Worm (Caenorhabditis elegans): Measurements from ENCODE around the gene sri-4.

The sri-4 gene

DNA sequence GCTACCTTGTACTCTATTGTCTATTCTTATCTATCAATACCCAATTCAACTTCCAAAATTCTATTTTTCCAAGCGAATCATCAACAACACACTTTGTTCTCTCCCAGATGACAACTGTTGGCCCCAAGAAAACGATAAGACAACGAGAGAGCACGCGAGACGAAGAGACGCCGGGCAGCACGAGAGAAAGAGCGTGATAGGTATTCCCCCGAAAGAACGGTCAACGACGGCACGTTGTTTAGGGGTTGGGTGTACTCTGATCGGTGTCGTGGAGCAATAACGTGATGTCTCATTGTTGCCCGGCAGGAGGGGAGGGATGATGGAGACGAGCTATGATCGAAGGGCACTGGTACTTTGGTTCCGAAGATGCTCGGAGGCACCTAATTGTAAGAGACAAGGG, 16.8 kb upstream of the sri-4 start (continued):
- TF ChIP-seq ceh-20 (GFP tag; IDR thresholded peaks at IDR 0.05), result peak; percentile 90

DNA sequence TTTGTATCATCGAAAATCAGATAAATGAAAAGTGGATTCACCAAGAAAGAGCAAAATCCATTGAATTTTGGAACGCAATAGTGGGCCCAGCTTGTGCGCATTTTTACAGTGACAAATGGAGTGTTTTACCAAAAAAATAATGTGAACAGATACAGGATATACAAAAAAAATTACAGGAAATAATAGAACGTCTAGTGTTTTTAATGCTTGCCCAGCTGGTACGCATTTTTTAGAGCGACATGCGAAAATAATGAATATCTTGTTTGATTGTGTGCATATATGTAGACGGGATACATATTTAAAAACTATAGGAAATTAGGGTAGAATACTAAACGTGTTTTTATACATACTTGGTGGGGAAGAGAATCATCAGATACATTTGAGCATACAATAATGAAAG, 12.0 kb upstream of the sri-4 start, which contains the start of gene srj-25:
TSS of gene srj-25 (minus strand) at position 101 of the 400 bp plus-strand sequence.
- TF ChIP-seq mxl-2 (GFP tag; conservative IDR thresholded peaks at IDR 0.05), result no peak
- TF ChIP-seq nhr-11 (tag; optimal IDR thresholded peaks at IDR 0.05), result no peak
- no peak for TF ChIP-seq fkh-10 (GFP tag; optimal IDR thresholded peaks at IDR 0.05)
- TF ChIP-seq daf-12 (tag; optimal IDR thresholded peaks at IDR 0.05), result no peak
- TF ChIP-seq hif-1 (tag; optimal IDR thresholded peaks at IDR 0.05), result no peak
- TF ChIP-seq lin-39 (tag; optimal IDR thresholded peaks at IDR 0.05), result no peak
- no peak for TF ChIP-seq duxl-1 (tag; optimal IDR thresholded peaks at IDR 0.05; ENCODE audit: poor library complexity)
- no peak for TF ChIP-seq skn-1 (tag; optimal IDR thresholded peaks at IDR 0.05)
- TF ChIP-seq lin-13 (GFP tag; optimal IDR thresholded peaks at IDR 0.05), result no peak
- TF ChIP-seq tag-97 (GFP tag; IDR thresholded peaks at IDR 0.05), result no peak

DNA sequence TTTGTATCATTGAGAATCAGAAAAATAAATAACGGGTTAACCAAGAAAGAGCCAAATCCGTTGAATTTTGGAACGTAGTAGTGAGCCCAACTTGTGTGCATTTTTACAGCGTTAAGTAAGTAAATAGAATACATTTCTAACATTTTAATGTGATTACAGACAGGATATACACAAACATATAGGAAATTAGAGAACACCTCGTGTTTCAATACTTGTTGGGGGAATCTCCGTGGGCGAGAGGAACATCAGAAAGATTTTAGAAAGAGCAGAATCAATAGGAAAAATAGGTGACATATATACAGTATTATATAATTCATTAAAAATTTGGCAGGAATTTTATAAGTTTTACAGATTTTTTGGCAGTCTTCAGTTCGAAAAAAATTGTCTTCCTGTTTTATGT, 9.4 kb upstream of the sri-4 start, which contains the start of gene srj-24:
TSS of gene srj-24 (minus strand) at position 101 of the 400 bp plus-strand sequence.
- TF ChIP-seq ceh-44 (GFP tag; IDR thresholded peaks at IDR 0.05) (no peak), nhr-11 (tag; optimal IDR thresholded peaks at IDR 0.05) (no peak), zip-2 (tag; optimal IDR thresholded peaks at IDR 0.05) (no peak), F37D6.2 (tag; optimal IDR thresholded peaks at IDR 0.05) (no peak), dve-1 (tag; optimal IDR thresholded peaks at IDR 0.05; ENCODE audit: insufficient read depth) (no peak), unc-130 (GFP tag; optimal IDR thresholded peaks at IDR 0.05) (no peak), daf-12 (tag; optimal IDR thresholded peaks at IDR 0.05) (no peak)

DNA sequence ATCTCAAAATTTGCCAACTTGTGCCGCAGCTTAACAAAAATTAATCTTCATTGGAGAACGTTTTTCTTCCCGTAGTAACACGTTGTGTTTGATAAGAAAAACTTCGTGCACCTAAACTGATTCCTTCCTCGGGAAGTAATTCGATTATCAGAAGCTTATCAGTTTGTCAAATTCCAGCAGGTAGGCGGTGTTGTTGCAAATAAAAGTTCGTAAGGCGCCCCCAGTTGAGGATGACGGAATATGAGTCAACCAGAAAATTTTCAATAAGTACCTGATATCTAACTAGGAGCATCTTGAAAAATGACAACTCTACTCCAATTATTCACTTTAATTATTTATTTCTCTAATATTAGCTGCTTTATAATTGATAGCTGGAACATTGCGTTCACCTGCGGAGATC, 6.3 kb upstream of the sri-4 start, which contains the start of gene C05E4.7:
TSS of gene C05E4.7 (plus strand) at position 301 of the 400 bp plus-strand sequence.
- TF ChIP-seq unc-39 (tag; optimal IDR thresholded peaks at IDR 0.05), result no peak
- TF ChIP-seq D1046.2 (GFP tag; IDR thresholded peaks at IDR 0.05), result no peak
- TF ChIP-seq lin-1 (GFP tag; IDR thresholded peaks at IDR 0.05), result no peak
- TF ChIP-seq lin-15B (tag; optimal IDR thresholded peaks at IDR 0.05), result no peak
- TF ChIP-seq Y105C5A.15 (GFP tag; IDR thresholded peaks at IDR 0.05), result no peak
- no peak for TF ChIP-seq ceh-62 (tag; optimal IDR thresholded peaks at IDR 0.05)
- no peak for TF ChIP-seq ceh-32 (tag; optimal IDR thresholded peaks at IDR 0.05; ENCODE audit: poor library complexity)
- no peak for TF ChIP-seq nhr-48 (tag; optimal IDR thresholded peaks at IDR 0.05)
- TF ChIP-seq nhr-28 (tag; optimal IDR thresholded peaks at IDR 0.05), result no peak
- TF ChIP-seq fkh-10 (GFP tag; optimal IDR thresholded peaks at IDR 0.05), result no peak
- no peak for TF ChIP-seq daf-12 (tag; optimal IDR thresholded peaks at IDR 0.05)
- no peak for TF ChIP-seq Y75B8A.6 (GFP tag; IDR thresholded peaks at IDR 0.05)
- TF ChIP-seq T26A8.4 (GFP tag; IDR thresholded peaks at IDR 0.05), result no peak
- no peak for TF ChIP-seq nhr-6 (tag; optimal IDR thresholded peaks at IDR 0.05)
- no peak for TF ChIP-seq aly-2 (tag; optimal IDR thresholded peaks at IDR 0.05)
- no peak for TF ChIP-seq hif-1 (tag; optimal IDR thresholded peaks at IDR 0.05)
- no peak for TF ChIP-seq pha-4 (GFP tag; IDR thresholded peaks at IDR 0.05)
- TF ChIP-seq pha-4 (tag; optimal IDR thresholded peaks at IDR 0.05), result no peak
- no peak for TF ChIP-seq fos-1 (tag; optimal IDR thresholded peaks at IDR 0.05)

DNA sequence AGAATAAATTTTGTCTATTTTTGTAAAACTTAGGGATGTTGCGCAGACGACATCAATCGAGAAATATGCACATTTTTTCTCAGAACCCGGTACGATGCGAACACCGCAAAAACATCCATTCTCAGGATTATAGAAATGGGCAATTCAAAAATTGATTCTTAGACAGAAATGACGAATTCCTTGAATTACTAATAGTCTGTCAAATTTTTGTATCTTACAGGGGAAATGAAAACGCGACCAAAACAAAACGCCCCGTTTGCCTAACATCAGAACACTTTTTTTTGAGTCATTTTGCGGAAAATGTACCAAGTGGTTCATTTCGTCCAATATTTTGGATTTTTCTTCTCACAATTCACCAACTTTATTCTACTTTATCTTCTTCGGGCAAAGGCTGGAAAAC, 4.8 kb upstream of the sri-4 start, which contains the start of gene str-134:
TSS of gene str-134 (plus strand) at position 301 of the 400 bp plus-strand sequence.
- no peak for TF ChIP-seq vab-7 (GFP tag; IDR thresholded peaks at IDR 0.05)
- TF ChIP-seq F37D6.2 (tag; optimal IDR thresholded peaks at IDR 0.05), result no peak
- no peak for TF ChIP-seq zip-2 (tag; optimal IDR thresholded peaks at IDR 0.05)
- TF ChIP-seq ZK546.5 (tag; optimal IDR thresholded peaks at IDR 0.05), result no peak
- TF ChIP-seq fkh-10 (GFP tag; optimal IDR thresholded peaks at IDR 0.05), result no peak
- TF ChIP-seq zip-11 (GFP tag; IDR thresholded peaks at IDR 0.05), result no peak
- no peak for TF ChIP-seq ceh-44 (GFP tag; IDR thresholded peaks at IDR 0.05)
- no peak for TF ChIP-seq zfp-3 (GFP tag; conservative IDR thresholded peaks at IDR 0.05)
- TF ChIP-seq php-3 (GFP tag; IDR thresholded peaks at IDR 0.05), result no peak
- no peak for TF ChIP-seq nhr-11 (tag; optimal IDR thresholded peaks at IDR 0.05)
- no peak for TF ChIP-seq nhr-102 (tag; optimal IDR thresholded peaks at IDR 0.05)
- no peak for TF ChIP-seq lin-15B (tag; optimal IDR thresholded peaks at IDR 0.05)
- no peak for TF ChIP-seq mes-2 (tag; optimal IDR thresholded peaks at IDR 0.05; ENCODE audit: poor library complexity, severe bottlenecking)
- TF ChIP-seq cey-2 (tag; optimal IDR thresholded peaks at IDR 0.05; ENCODE audit: borderline replicate concordance, insufficient read depth), result no peak
- TF ChIP-seq nhr-237 (tag; optimal IDR thresholded peaks at IDR 0.05), result no peak
- no peak for TF ChIP-seq ceh-82 (tag; optimal IDR thresholded peaks at IDR 0.05)
- no peak for TF ChIP-seq R02D3.7 (tag; optimal IDR thresholded peaks at IDR 0.05)

All from whole organism, L4 larva.